Worm (Caenorhabditis elegans): ENCODE measurements around the gene C13F10.8.

DNA sequence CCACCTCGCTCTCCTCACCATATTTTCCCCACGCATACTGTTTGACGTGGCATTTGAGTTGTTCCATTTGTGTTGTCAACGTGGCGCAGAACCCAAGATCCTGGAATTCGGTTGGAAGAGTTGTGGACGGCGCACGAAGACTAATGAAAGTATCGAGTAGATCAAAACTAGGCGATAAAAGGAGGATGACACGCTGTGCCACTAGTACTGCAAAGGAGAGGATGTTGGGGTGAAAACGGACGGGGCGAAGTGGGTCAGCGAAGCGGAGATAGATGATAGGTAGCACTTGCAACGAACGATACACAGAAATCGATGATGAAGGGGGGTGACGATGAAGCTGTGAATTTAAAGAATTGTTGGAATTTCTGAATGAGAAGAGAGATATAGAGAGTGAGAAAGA, 26.1 kb upstream of the C13F10.8 start, which contains the start of gene C05C8.7:
- TF ChIP-seq tbx-8 (GFP tag; optimal IDR thresholded peaks at IDR 0.05) (no peak), elt-1 (tag; optimal IDR thresholded peaks at IDR 0.05; ENCODE audit: borderline replicate concordance, insufficient read depth) (no peak), mep-1 (tag; optimal IDR thresholded peaks at IDR 0.05) (no peak), nhr-237 (tag; optimal IDR thresholded peaks at IDR 0.05) (no peak), lin-32 (GFP tag; optimal IDR thresholded peaks at IDR 0.05) (no peak), mab-5 (tag; optimal IDR thresholded peaks at IDR 0.05) (no peak), nhr-28 (tag; optimal IDR thresholded peaks at IDR 0.05) (no peak), ces-1 (GFP tag; optimal IDR thresholded peaks at IDR 0.05) (no peak), nhr-12 (tag; optimal IDR thresholded peaks at IDR 0.05) (no peak), ztf-11 (tag; optimal IDR thresholded peaks at IDR 0.05) (no peak)
